Worm (Caenorhabditis elegans) whole organism, midembryonic: Measurements from ENCODE around the gene Y41C4A.8.

Experiments used
- T22C8.4 ChIP-seq: fragments of 200-800 bp; sonication (Bioruptor generic); IDR thresholded peaks from 2 replicates; pipeline ENCODE4 v1.3.6; 2022; ENCODE audit warnings: missing genetic modification characterization, missing compliant biosample characterization
- cog-1 ChIP-seq: sonication (generic microtip); optimal IDR thresholded peaks from 2 replicates; lab custom pipeline; 2016; ENCODE audit warnings: missing genetic modification characterization, missing compliant biosample characterization
- flt-1 ChIP-seq: fragments of 200-800 bp; sonication (Bioruptor generic); IDR thresholded peaks from 2 replicates; pipeline ENCODE4 v1.3.6; 2022; ENCODE audit warnings: missing genetic modification characterization, missing compliant biosample characterization
- klf-2 ChIP-seq: fragments of 200-800 bp; sonication (Bioruptor generic); conservative IDR thresholded peaks from 2 replicates; pipeline ENCODE4 v1.3.6; 2022; ENCODE audit warnings: missing genetic modification reagents, missing genetic modification characterization, missing compliant biosample characterization
- med-1 ChIP-seq: sonication (generic microtip); optimal IDR thresholded peaks from 2 replicates; lab custom pipeline; 2017; ENCODE audit warnings: missing genetic modification characterization, mild to moderate bottlenecking, missing compliant biosample characterization, antibody characterized with exemption, missing genetic modification reagents; ENCODE audit not compliant: insufficient read depth
- ref-1 ChIP-seq: fragments of 200-800 bp; sonication (Bioruptor generic); conservative IDR thresholded peaks from 2 replicates; pipeline ENCODE4 v1.3.6; 2022; ENCODE audit warnings: missing genetic modification reagents, missing genetic modification characterization, missing compliant biosample characterization
- ztf-23 ChIP-seq: fragments of 200-800 bp; sonication (Bioruptor generic); IDR thresholded peaks from 2 replicates; pipeline ENCODE4 v1.3.6; 2022; ENCODE audit warnings: missing genetic modification reagents, missing genetic modification characterization, missing compliant biosample characterization
- ztf-29 ChIP-seq: fragments of 200-800 bp; sonication (Bioruptor generic); IDR thresholded peaks from 2 replicates; pipeline ENCODE4 v1.3.6; 2022; ENCODE audit warnings: missing genetic modification reagents, missing genetic modification characterization, missing compliant biosample characterization

DNA sequence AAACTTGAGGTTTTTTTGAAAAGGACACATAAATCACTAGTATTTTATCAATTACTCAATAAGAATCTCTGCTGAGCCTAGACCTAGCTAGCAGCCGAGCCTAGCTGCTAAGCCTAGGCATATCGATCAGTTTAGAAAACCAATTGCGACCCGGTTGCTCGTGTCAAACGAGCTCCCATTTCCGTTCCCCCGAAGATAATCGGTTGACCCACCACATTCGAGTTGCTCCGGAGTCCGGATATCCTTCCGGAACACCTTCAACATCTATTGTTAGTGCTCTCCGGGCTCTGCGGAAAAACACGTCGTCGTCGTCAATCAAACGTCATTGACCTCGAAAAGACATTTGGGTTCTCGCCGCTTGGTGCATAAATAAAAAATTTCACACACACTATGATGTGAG is 24.8 kb downstream of the Y41C4A.8 start:
- TF ChIP-seq cog-1 (tag; lab: Kevin White, UChicago): no peak
- no peak for TF ChIP-seq ztf-23 (GFP tag; lab: Robert Waterston, UW)
- TF ChIP-seq klf-2 (GFP tag; lab: Robert Waterston, UW): no peak
- no peak for TF ChIP-seq med-1
- TF ChIP-seq flt-1 (GFP tag; lab: Robert Waterston, UW): no peak
- no peak for TF ChIP-seq ref-1 (GFP tag; lab: Robert Waterston, UW)
- no peak for TF ChIP-seq ztf-29 (GFP tag; lab: Robert Waterston, UW)
- no peak for TF ChIP-seq T22C8.4 (GFP tag; lab: Robert Waterston, UW)
